Fruit fly (Drosophila melanogaster) whole organism, embryonic: Measurements from ENCODE around the gene Eo.

ENCODE experiments used
- Atf-2 ChIP-seq: fragments of 200-800 bp; sonication (Bioruptor generic); optimal IDR thresholded peaks from 2 replicates; lab custom pipeline; 2016; ENCODE audit warnings: missing biosample characterization, missing genetic modification characterization
- CG11504 ChIP-seq: fragments of 200-800 bp; sonication (Bioruptor generic); optimal IDR thresholded peaks from 3 replicates; lab custom pipeline; 2019; ENCODE audit warnings: missing biosample characterization, mild to moderate bottlenecking, missing genetic modification characterization, moderate library complexity
- CG12155 ChIP-seq: fragments of 200-800 bp; sonication (Bioruptor generic); optimal IDR thresholded peaks from 3 replicates; lab custom pipeline; 2016; ENCODE audit warnings: missing biosample characterization, missing genetic modification characterization
- CG1233 ChIP-seq: fragments of 200-800 bp; sonication (Bioruptor generic); optimal IDR thresholded peaks from 4 replicates; lab custom pipeline; 2018; ENCODE audit warnings: missing biosample characterization, mild to moderate bottlenecking, missing genetic modification characterization
- CG12659 ChIP-seq: fragments of 200-800 bp; sonication (Bioruptor generic); optimal IDR thresholded peaks from 3 replicates; lab custom pipeline; 2017; ENCODE audit warnings: mild to moderate bottlenecking, missing biosample characterization, missing genetic modification reagents, missing genetic modification characterization
- CG12769 ChIP-seq: fragments of 200-800 bp; sonication (Bioruptor generic); optimal IDR thresholded peaks from 2 replicates; lab custom pipeline; 2019; ENCODE audit warnings: missing biosample characterization, mild to moderate bottlenecking, missing genetic modification characterization, moderate library complexity
- CG14667 ChIP-seq: fragments of 200-800 bp; sonication (Bioruptor generic); IDR thresholded peaks from 2 replicates; pipeline ENCODE4 v1.3.6; 2022; ENCODE audit warnings: missing biosample characterization, missing genetic modification characterization
- CG14965 ChIP-seq: fragments of 200-800 bp; sonication (Bioruptor generic); optimal IDR thresholded peaks from 2 replicates; lab custom pipeline; 2016; ENCODE audit warnings: missing biosample characterization, missing genetic modification characterization, borderline replicate concordance
- CG18476 ChIP-seq: fragments of 200-800 bp; sonication (Bioruptor generic); optimal IDR thresholded peaks from 2 replicates; lab custom pipeline; 2016; ENCODE audit warnings: missing biosample characterization, mild to moderate bottlenecking, missing genetic modification characterization
- CG2678 ChIP-seq: fragments of 200-800 bp; sonication (Bioruptor generic); optimal IDR thresholded peaks from 3 replicates; lab custom pipeline; 2019; ENCODE audit warnings: missing biosample characterization, mild to moderate bottlenecking, missing genetic modification characterization, moderate library complexity
- CG31388 ChIP-seq: fragments of 200-800 bp; sonication (Bioruptor generic); optimal IDR thresholded peaks from 2 replicates; lab custom pipeline; 2016; ENCODE audit warnings: missing biosample characterization, missing genetic modification characterization
- CG3726 ChIP-seq: fragments of 200-800 bp; sonication (Bioruptor generic); IDR thresholded peaks from 3 replicates; pipeline ENCODE4, ENCODE4 v1.3.6; 2022; ENCODE audit warnings: missing biosample characterization, missing genetic modification characterization
- CG9876 ChIP-seq: fragments of 200-800 bp; sonication (Bioruptor generic); optimal IDR thresholded peaks from 2 replicates; lab custom pipeline; 2016; ENCODE audit warnings: missing biosample characterization, missing genetic modification characterization
- Dad ChIP-seq: fragments of 200-800 bp; sonication (Bioruptor generic); optimal IDR thresholded peaks from 3 replicates; lab custom pipeline; 2016; ENCODE audit warnings: missing biosample characterization, missing genetic modification characterization
- Dp ChIP-seq: fragments of 200-800 bp; sonication (Bioruptor generic); optimal IDR thresholded peaks from 2 replicates; lab custom pipeline; 2018; ENCODE audit warnings: missing biosample characterization, mild to moderate bottlenecking, missing genetic modification characterization, moderate library complexity
- Eip74EF ChIP-seq, 2 experiments: fragments of 200-800 bp in 1 of 2; fragments of >200 bp in 1 of 2; sonication (Bioruptor generic) in 1 of 2; optimal IDR thresholded peaks; 2 replicates each; lab custom pipeline; 2017 to 2019; ENCODE audit warnings: missing biosample characterization in 2 of 2, missing genetic modification characterization in 2 of 2, mild to moderate bottlenecking in 1 of 2, moderate library complexity in 1 of 2
- Elba2 ChIP-seq: fragments of 200-800 bp; sonication (Bioruptor generic); optimal IDR thresholded peaks from 3 replicates; lab custom pipeline; 2016; ENCODE audit warnings: missing biosample characterization, missing genetic modification characterization
- Gsc ChIP-seq: fragments of 200-800 bp; sonication (Bioruptor generic); IDR thresholded peaks from 2 replicates; pipeline ENCODE4 v1.3.6; 2022; ENCODE audit warnings: missing biosample characterization, missing genetic modification characterization
- Lpt ChIP-seq: fragments of >200 bp; optimal IDR thresholded peaks from 2 replicates; lab custom pipeline; 2018; ENCODE audit warnings: missing biosample characterization, missing genetic modification characterization
- NFAT ChIP-seq: fragments of 200-800 bp; sonication (Bioruptor generic); IDR thresholded peaks from 2 replicates; pipeline ENCODE4 v1.3.6; 2022; ENCODE audit warnings: missing biosample characterization, missing genetic modification characterization
- bsh ChIP-seq, 2 experiments: fragments of 200-800 bp; sonication (Bioruptor generic); optimal IDR thresholded peaks; 2 replicates each; lab custom pipeline; 2017 to 2018; ENCODE audit warnings: mild to moderate bottlenecking in 2 of 2, missing biosample characterization in 2 of 2, missing genetic modification characterization in 2 of 2, moderate library complexity in 1 of 2
- corto ChIP-seq: fragments of 200-800 bp; sonication (Bioruptor generic); optimal IDR thresholded peaks from 2 replicates; lab custom pipeline; 2016; ENCODE audit warnings: missing biosample characterization, mild to moderate bottlenecking, missing genetic modification characterization, moderate library complexity
- crc ChIP-seq: fragments of 200-800 bp; sonication (Bioruptor generic); optimal IDR thresholded peaks from 2 replicates; lab custom pipeline; 2016; ENCODE audit warnings: missing biosample characterization, missing genetic modification characterization
- croc ChIP-seq: fragments of 200-800 bp; sonication (Bioruptor generic); conservative IDR thresholded peaks from 3 replicates; pipeline ENCODE4 v1.3.6; 2022; ENCODE audit warnings: missing biosample characterization, missing genetic modification characterization
- gsb ChIP-seq: fragments of 200-800 bp; sonication (Bioruptor generic); IDR thresholded peaks from 2 replicates; pipeline ENCODE4 v1.3.6; 2022; ENCODE audit warnings: missing biosample characterization, missing genetic modification characterization
- gt ChIP-seq: fragments of 200-800 bp; sonication (Bioruptor generic); IDR thresholded peaks from 2 replicates; pipeline ENCODE4 v1.3.6; 2022; ENCODE audit warnings: missing biosample characterization, missing genetic modification characterization
- h ChIP-seq: fragments of >200 bp; optimal IDR thresholded peaks from 2 replicates; lab custom pipeline; 2017
- ind ChIP-seq: fragments of 200-800 bp; sonication (Bioruptor generic); optimal IDR thresholded peaks from 3 replicates; lab custom pipeline; 2016; ENCODE audit warnings: missing biosample characterization, missing genetic modification characterization
- insv ChIP-seq, 2 experiments: fragments of 200-800 bp; sonication (Bioruptor generic); optimal IDR thresholded peaks; 3 replicates each; lab custom pipeline; 2016 to 2018; ENCODE audit warnings: missing biosample characterization in 2 of 2, missing genetic modification characterization in 2 of 2
- jing ChIP-seq: fragments of 200-800 bp; sonication (Bioruptor generic); optimal IDR thresholded peaks from 2 replicates; lab custom pipeline; 2018; ENCODE audit warnings: missing biosample characterization, mild to moderate bottlenecking, missing genetic modification characterization
- lbe ChIP-seq: fragments of 200-800 bp; sonication (Bioruptor generic); optimal IDR thresholded peaks from 2 replicates; lab custom pipeline; 2016; ENCODE audit warnings: missing biosample characterization, mild to moderate bottlenecking, missing genetic modification characterization
- org-1 ChIP-seq: fragments of 200-800 bp; sonication (Bioruptor generic); optimal IDR thresholded peaks from 2 replicates; lab custom pipeline; 2017; ENCODE audit warnings: missing biosample characterization, missing genetic modification characterization
- pfk ChIP-seq: fragments of 200-800 bp; sonication (Bioruptor generic); optimal IDR thresholded peaks from 2 replicates; lab custom pipeline; 2018; ENCODE audit warnings: missing biosample characterization, mild to moderate bottlenecking, missing genetic modification characterization, moderate library complexity
- pum ChIP-seq: fragments of 200-800 bp; sonication (Bioruptor generic); optimal IDR thresholded peaks from 2 replicates; lab custom pipeline; 2016; ENCODE audit warnings: missing biosample characterization, missing genetic modification characterization
- sens ChIP-seq: fragments of 200-800 bp; sonication (Bioruptor generic); peaks from one replicate; lab custom pipeline; 2016; ENCODE audit warnings: missing biosample characterization, missing genetic modification characterization
- sob ChIP-seq: fragments of 200-800 bp; sonication (Bioruptor generic); IDR thresholded peaks from 2 replicates; pipeline ENCODE4 v1.3.6; 2022; ENCODE audit warnings: missing biosample characterization, missing genetic modification characterization
- tna ChIP-seq: fragments of 200-800 bp; sonication (Bioruptor generic); IDR thresholded peaks from 2 replicates; pipeline ENCODE4 v1.3.6; 2022; ENCODE audit warnings: missing biosample characterization, missing genetic modification characterization; ENCODE audit not compliant: partially characterized antibody
- trem ChIP-seq: fragments of 200-800 bp; optimal IDR thresholded peaks from 3 replicates; lab custom pipeline; 2019; ENCODE audit warnings: missing biosample characterization, mild to moderate bottlenecking, missing genetic modification characterization, moderate library complexity
- tup ChIP-seq: fragments of 200-800 bp; sonication (Bioruptor generic); optimal IDR thresholded peaks from 2 replicates; lab custom pipeline; 2016; ENCODE audit warnings: missing biosample characterization, mild to moderate bottlenecking, missing genetic modification characterization, moderate library complexity

Eo gene

dm6 chrX:14952845-14953720, 34.5 kb upstream of the Eo start, which contains the start of gene pdgy (continued):
- TF ChIP-seq pfk (GFP tag; lab: Kevin White, UChicago) (no peak), croc (GFP tag; lab: Robert Waterston, UW) (no peak), NFAT (GFP tag; lab: Robert Waterston, UW) (no peak), ind (no peak), CG14667 (GFP tag; lab: Robert Waterston, UW) (no peak), sens (GFP tag; lab: Kevin White, UChicago) (peak; percentile 72), CG14965 (no peak), insv (GFP tag; optimal IDR thresholded peaks at IDR 0.05; lab: Kevin White, UChicago) (no peak), h (lab: Kevin White, UChicago) (no peak), Eip74EF (GFP tag; optimal IDR thresholded peaks at IDR 0.05; lab: Kevin White, UChicago) (no peak), lbe (GFP tag; lab: Kevin White, UChicago) (no peak), CG12769 (peak; percentile 33), Atf-2 (GFP tag; lab: Kevin White, UChicago) (no peak), corto (no peak), CG3726 (GFP tag; lab: Robert Waterston, UW) (no peak), sob (GFP tag; lab: Robert Waterston, UW) (no peak), CG9876 (GFP tag; lab: Kevin White, UChicago) (no peak), Gsc (GFP tag; lab: Robert Waterston, UW) (no peak), CG12155 (GFP tag; lab: Kevin White, UChicago) (no peak), pum (GFP tag; lab: Kevin White, UChicago) (no peak), CG11504 (tag; lab: Kevin White, UChicago) (peak; percentile 8), gsb (GFP tag; lab: Robert Waterston, UW) (no peak), Dp (no peak), CG31388 (GFP tag; lab: Kevin White, UChicago) (no peak), CG1233 (no peak), bsh (GFP tag; optimal IDR thresholded peaks at IDR 0.05; lab: Kevin White, UChicago) (peak in 1 of 2 experiments; percentile 89), org-1 (GFP tag; lab: Kevin White, UChicago) (no peak), CG12659 (GFP tag; lab: Kevin White, UChicago) (no peak), tna (GFP tag; lab: Robert Waterston, UW) (no peak), jing (GFP tag; lab: Kevin White, UChicago) (no peak), crc (GFP tag; lab: Kevin White, UChicago) (no peak), Elba2 (GFP tag; lab: Kevin White, UChicago) (no peak), Dad (GFP tag; lab: Kevin White, UChicago) (no peak), gt (GFP tag; lab: Robert Waterston, UW) (no peak), trem (tag; lab: Kevin White, UChicago) (no peak), CG2678 (no peak), tup (GFP tag; lab: Kevin White, UChicago) (no peak), CG18476 (no peak), Lpt (GFP tag; lab: Kevin White, UChicago) (no peak)
